Fruit fly (Drosophila melanogaster) whole organism, embryonic: ENCODE data around the gene Adh.

Source experiments
- Atf-2 ChIP-seq: fragments of 200-800 bp; sonication (Bioruptor generic); optimal IDR thresholded peaks from 2 replicates; lab custom pipeline; 2016; ENCODE audit warnings: missing biosample characterization, missing genetic modification characterization
- Atf3 ChIP-seq: fragments of 200-800 bp; sonication (Bioruptor generic); optimal IDR thresholded peaks from 3 replicates; lab custom pipeline; 2016; ENCODE audit warnings: missing biosample characterization, missing genetic modification characterization
- CG10267 ChIP-seq: fragments of 200-800 bp; sonication (Bioruptor generic); optimal IDR thresholded peaks from 2 replicates; lab custom pipeline; 2018; ENCODE audit warnings: missing biosample characterization, mild to moderate bottlenecking, missing genetic modification characterization, moderate library complexity
- CG12391 ChIP-seq: fragments of 200-800 bp; sonication (Bioruptor generic); optimal IDR thresholded peaks from 3 replicates; lab custom pipeline; 2018; ENCODE audit warnings: missing biosample characterization, mild to moderate bottlenecking, missing genetic modification characterization, moderate library complexity
- CG13424 ChIP-seq: fragments of 200-800 bp; sonication (Bioruptor generic); optimal IDR thresholded peaks from 2 replicates; lab custom pipeline; 2019; ENCODE audit warnings: missing biosample characterization, mild to moderate bottlenecking, missing genetic modification characterization, moderate library complexity
- CG14710 ChIP-seq: fragments of 200-800 bp; sonication (Bioruptor generic); optimal IDR thresholded peaks from 3 replicates; lab custom pipeline; 2019; ENCODE audit warnings: missing biosample characterization, mild to moderate bottlenecking, missing genetic modification characterization, moderate library complexity
- CG15269 ChIP-seq: fragments of 200-800 bp; sonication (Bioruptor generic); optimal IDR thresholded peaks from 2 replicates; lab custom pipeline; 2018; ENCODE audit warnings: missing biosample characterization, mild to moderate bottlenecking, missing genetic modification characterization, moderate library complexity
- CG15696 ChIP-seq: fragments of 200-800 bp; sonication (Bioruptor generic); optimal IDR thresholded peaks from 2 replicates; lab custom pipeline; 2019; ENCODE audit warnings: missing biosample characterization, mild to moderate bottlenecking, missing genetic modification characterization, moderate library complexity
- CG17829 ChIP-seq: fragments of 200-800 bp; optimal IDR thresholded peaks from 2 replicates; lab custom pipeline; 2019; ENCODE audit warnings: missing biosample characterization, mild to moderate bottlenecking, missing genetic modification characterization, moderate library complexity
- CG18262 ChIP-seq: fragments of 200-800 bp; optimal IDR thresholded peaks from 3 replicates; lab custom pipeline; 2019; ENCODE audit warnings: missing biosample characterization, mild to moderate bottlenecking, missing genetic modification characterization, moderate library complexity
- CG2678 ChIP-seq: fragments of 200-800 bp; sonication (Bioruptor generic); optimal IDR thresholded peaks from 3 replicates; lab custom pipeline; 2019; ENCODE audit warnings: missing biosample characterization, mild to moderate bottlenecking, missing genetic modification characterization, moderate library complexity
- CG30431 ChIP-seq: fragments of 200-800 bp; sonication (Bioruptor generic); optimal IDR thresholded peaks from 2 replicates; lab custom pipeline; 2017; ENCODE audit warnings: missing biosample characterization, missing genetic modification characterization
- CG4730 ChIP-seq: fragments of 200-800 bp; sonication (Bioruptor generic); IDR thresholded peaks from 2 replicates; pipeline ENCODE4 v1.3.6; 2022; ENCODE audit warnings: missing biosample characterization, missing genetic modification characterization
- CG7839 ChIP-seq: fragments of 200-800 bp; sonication (Bioruptor generic); optimal IDR thresholded peaks from 3 replicates; lab custom pipeline; 2018; ENCODE audit warnings: missing biosample characterization, mild to moderate bottlenecking, missing genetic modification characterization, moderate library complexity
- CG7963 ChIP-seq: fragments of 200-800 bp; sonication (Bioruptor generic); IDR thresholded peaks from 3 replicates; pipeline ENCODE4 v1.3.6; 2022; ENCODE audit warnings: missing biosample characterization, missing genetic modification characterization; ENCODE audit not compliant: partially characterized antibody
- CG8388 ChIP-seq: fragments of 200-800 bp; sonication (Bioruptor generic); optimal IDR thresholded peaks from 2 replicates; lab custom pipeline; 2019; ENCODE audit warnings: missing biosample characterization, mild to moderate bottlenecking, missing genetic modification characterization, moderate library complexity
- CG8924 ChIP-seq: fragments of 200-800 bp; optimal IDR thresholded peaks from 3 replicates; lab custom pipeline; 2019; ENCODE audit warnings: missing biosample characterization, mild to moderate bottlenecking, missing genetic modification characterization, moderate library complexity
- CG9727 ChIP-seq: fragments of 200-800 bp; sonication (Bioruptor generic); optimal IDR thresholded peaks from 3 replicates; lab custom pipeline; 2017; ENCODE audit warnings: missing biosample characterization, mild to moderate bottlenecking, missing genetic modification characterization
- CoRest ChIP-seq: fragments of 200-800 bp; sonication (Bioruptor generic); optimal IDR thresholded peaks from 3 replicates; lab custom pipeline; 2018; ENCODE audit warnings: missing biosample characterization, mild to moderate bottlenecking, missing genetic modification characterization, moderate library complexity
- D19A ChIP-seq: fragments of 200-800 bp; optimal IDR thresholded peaks from 3 replicates; lab custom pipeline; 2019; ENCODE audit warnings: missing biosample characterization, mild to moderate bottlenecking, missing genetic modification characterization, moderate library complexity
- Dad ChIP-seq: fragments of 200-800 bp; sonication (Bioruptor generic); optimal IDR thresholded peaks from 3 replicates; lab custom pipeline; 2016; ENCODE audit warnings: missing biosample characterization, missing genetic modification characterization
- Dp ChIP-seq: fragments of 200-800 bp; sonication (Bioruptor generic); optimal IDR thresholded peaks from 2 replicates; lab custom pipeline; 2018; ENCODE audit warnings: missing biosample characterization, mild to moderate bottlenecking, missing genetic modification characterization, moderate library complexity
- Hmr ChIP-seq: fragments of 200-800 bp; sonication (Bioruptor generic); optimal IDR thresholded peaks from 3 replicates; lab custom pipeline; 2017; ENCODE audit warnings: mild to moderate bottlenecking, missing biosample characterization, missing genetic modification reagents, missing genetic modification characterization
- Hr3 ChIP-seq: fragments of 200-800 bp; sonication (Bioruptor generic); optimal IDR thresholded peaks from 3 replicates; lab custom pipeline; 2016; ENCODE audit warnings: missing biosample characterization, missing genetic modification characterization
- Lpt ChIP-seq: fragments of >200 bp; optimal IDR thresholded peaks from 2 replicates; lab custom pipeline; 2018; ENCODE audit warnings: missing biosample characterization, missing genetic modification characterization
- Meics ChIP-seq: fragments of 200-800 bp; sonication (Bioruptor generic); optimal IDR thresholded peaks from 2 replicates; lab custom pipeline; 2017; ENCODE audit warnings: missing biosample characterization, mild to moderate bottlenecking, missing genetic modification characterization
- Sox100B ChIP-seq: fragments of 200-800 bp; sonication (Bioruptor generic); optimal IDR thresholded peaks from 3 replicates; lab custom pipeline; 2018; ENCODE audit warnings: missing biosample characterization, mild to moderate bottlenecking, missing genetic modification characterization
- Sox102F ChIP-seq: fragments of 200-800 bp; sonication (Bioruptor generic); optimal IDR thresholded peaks from 2 replicates; lab custom pipeline; 2018; ENCODE audit warnings: missing biosample characterization, mild to moderate bottlenecking, missing genetic modification characterization, moderate library complexity
- Ssrp ChIP-seq: fragments of 200-800 bp; sonication (Bioruptor generic); optimal IDR thresholded peaks from 2 replicates; lab custom pipeline; 2018; ENCODE audit warnings: missing biosample characterization, mild to moderate bottlenecking, missing genetic modification characterization, moderate library complexity
- Xbp1 ChIP-seq: fragments of 200-800 bp; sonication (Bioruptor generic); optimal IDR thresholded peaks from 3 replicates; lab custom pipeline; 2016; ENCODE audit warnings: missing biosample characterization, mild to moderate bottlenecking, missing genetic modification characterization
- bsh ChIP-seq, 2 experiments: fragments of 200-800 bp; sonication (Bioruptor generic); optimal IDR thresholded peaks; 2 replicates each; lab custom pipeline; 2017 to 2018; ENCODE audit warnings: mild to moderate bottlenecking in 2 of 2, missing biosample characterization in 2 of 2, missing genetic modification characterization in 2 of 2, moderate library complexity in 1 of 2
- dmrt99B ChIP-seq: fragments of 200-800 bp; sonication (Bioruptor generic); optimal IDR thresholded peaks from 2 replicates; lab custom pipeline; 2018; ENCODE audit warnings: missing biosample characterization, mild to moderate bottlenecking, missing genetic modification characterization, moderate library complexity
- dysf ChIP-seq: fragments of 200-800 bp; sonication (Bioruptor generic); IDR thresholded peaks from 3 replicates; pipeline ENCODE4 v1.3.6; 2022; ENCODE audit warnings: missing biosample characterization, missing genetic modification characterization
- gem ChIP-seq: fragments of 200-800 bp; sonication (Bioruptor generic); optimal IDR thresholded peaks from 2 replicates; lab custom pipeline; 2019; ENCODE audit warnings: missing biosample characterization, mild to moderate bottlenecking, missing genetic modification characterization, moderate library complexity
- hkb ChIP-seq, 2 experiments: fragments of 200-800 bp in 1 of 2; fragments of >200 bp in 1 of 2; sonication (Bioruptor generic) in 1 of 2; IDR thresholded peaks in 1 of 2; optimal IDR thresholded peaks in 1 of 2; 2 replicates each; pipeline versions ENCODE4 v1.3.6 to Lab custom; 2017 to 2022; ENCODE audit warnings: missing biosample characterization in 1 of 2, missing genetic modification characterization in 1 of 2
- lbe ChIP-seq: fragments of 200-800 bp; sonication (Bioruptor generic); optimal IDR thresholded peaks from 2 replicates; lab custom pipeline; 2016; ENCODE audit warnings: missing biosample characterization, mild to moderate bottlenecking, missing genetic modification characterization
- oc ChIP-seq: fragments of 200-800 bp; sonication (Bioruptor generic); optimal IDR thresholded peaks from 2 replicates; lab custom pipeline; 2018; ENCODE audit warnings: missing biosample characterization, mild to moderate bottlenecking, missing genetic modification characterization, moderate library complexity
- ro ChIP-seq: fragments of 200-800 bp; sonication (Bioruptor generic); IDR thresholded peaks from 2 replicates; pipeline ENCODE4 v1.3.6; 2022; ENCODE audit warnings: missing biosample characterization, missing genetic modification characterization
- sd ChIP-seq: fragments of 200-800 bp; sonication (Bioruptor generic); optimal IDR thresholded peaks from 3 replicates; lab custom pipeline; 2018; ENCODE audit warnings: missing biosample characterization, mild to moderate bottlenecking, missing genetic modification characterization, moderate library complexity
- sens ChIP-seq: fragments of 200-800 bp; sonication (Bioruptor generic); peaks from one replicate; lab custom pipeline; 2016; ENCODE audit warnings: missing biosample characterization, missing genetic modification characterization
- seq ChIP-seq: fragments of 200-800 bp; sonication (Bioruptor generic); IDR thresholded peaks from 2 replicates; pipeline ENCODE4 v1.3.6; 2022; ENCODE audit warnings: missing biosample characterization, missing genetic modification characterization
- stc ChIP-seq: fragments of 200-800 bp; sonication (Bioruptor generic); IDR thresholded peaks from 2 replicates; pipeline ENCODE4 v1.3.6; 2022; ENCODE audit warnings: missing biosample characterization, missing genetic modification characterization
- usp ChIP-seq: fragments of >200 bp; optimal IDR thresholded peaks from 2 replicates; lab custom pipeline; 2017; ENCODE audit warnings: missing biosample characterization, missing genetic modification characterization
- zf30C ChIP-seq: fragments of 200-800 bp; sonication (Bioruptor generic); optimal IDR thresholded peaks from 3 replicates; lab custom pipeline; 2018; ENCODE audit warnings: missing biosample characterization, mild to moderate bottlenecking, missing genetic modification characterization

The Adh gene

dm6 chr2L:14580693-14581572, 34.4 kb upstream of the Adh start (continued):
- no peak for TF ChIP-seq ro (GFP tag; lab: Robert Waterston, UW)
- no peak for TF ChIP-seq dmrt99B (tag; lab: Kevin White, UChicago)
- TF ChIP-seq Dad, result no peak
- TF ChIP-seq, all 482 proteins: peak for 30

dm6 chr2L:14586714-14587481, 28.5 kb upstream of the Adh start:
- TF ChIP-seq CG7963 (GFP tag; lab: Robert Waterston, UW), result no peak
- TF ChIP-seq Sox100B (GFP tag; lab: Kevin White, UChicago), result peak; percentile 10
- TF ChIP-seq CG8924 (tag; lab: Kevin White, UChicago), result peak; percentile 22
- no peak for TF ChIP-seq CG4730 (GFP tag; lab: Robert Waterston, UW)
- peak; percentile 25 for TF ChIP-seq CG15269
- peak; percentile 1 for TF ChIP-seq CG17829 (tag; lab: Kevin White, UChicago)
- peak; percentile 25 for TF ChIP-seq Meics
- TF ChIP-seq CG10267 (tag; lab: Kevin White, UChicago), result peak; percentile 23
- no peak for TF ChIP-seq CG30431 (GFP tag; lab: Kevin White, UChicago)
- TF ChIP-seq Hmr (GFP tag; lab: Kevin White, UChicago), result peak; percentile 8
- no peak for TF ChIP-seq usp
- no peak for TF ChIP-seq stc (GFP tag; lab: Robert Waterston, UW)
- TF ChIP-seq CG9727 (GFP tag; lab: Kevin White, UChicago), result peak; percentile 61
- peak; percentile 0 to 29 for TF ChIP-seq bsh (GFP tag; optimal IDR thresholded peaks at IDR 0.05; lab: Kevin White, UChicago)
- TF ChIP-seq Atf-2 (GFP tag; lab: Kevin White, UChicago), result no peak
- TF ChIP-seq D19A (tag; lab: Kevin White, UChicago), result peak; percentile 37
- TF ChIP-seq Sox102F (GFP tag; lab: Kevin White, UChicago), result peak; percentile 4
- TF ChIP-seq CG14710 (tag; lab: Kevin White, UChicago), result peak; percentile 26
- TF ChIP-seq lbe, result no peak
- TF ChIP-seq zf30C, result peak; percentile 55
- no peak for TF ChIP-seq hkb (optimal IDR thresholded peaks at IDR 0.05; lab: Kevin White, UChicago)
- peak; percentile 30; the same call in 1 of the 2 replicates for TF ChIP-seq hkb (GFP tag; IDR thresholded peaks at IDR 0.05; lab: Robert Waterston, UW)
- TF ChIP-seq gem (tag; lab: Kevin White, UChicago), result peak; percentile 66
- peak; percentile 32 for TF ChIP-seq CG8388 (GFP tag; lab: Kevin White, UChicago)
- peak; percentile 13 for TF ChIP-seq Hr3 (GFP tag; lab: Kevin White, UChicago)
- peak; percentile 7 for TF ChIP-seq CG13424
- TF ChIP-seq CG15696 (tag; lab: Kevin White, UChicago), result peak; percentile 59
- TF ChIP-seq sens (GFP tag; lab: Kevin White, UChicago), result peak; percentile 62
- no peak for TF ChIP-seq Dp (GFP tag; lab: Kevin White, UChicago)
- TF ChIP-seq dysf (GFP tag; lab: Robert Waterston, UW), result peak; percentile 35; the same call in 1 of the 3 replicates
- peak; percentile 17 for TF ChIP-seq Ssrp
- peak; percentile 6 for TF ChIP-seq oc (tag; lab: Kevin White, UChicago)
- TF ChIP-seq CG2678 (tag; lab: Kevin White, UChicago), result peak; percentile 45
- peak; percentile 36 for TF ChIP-seq CG12391
- no peak for TF ChIP-seq Lpt
- TF ChIP-seq sd (tag; lab: Kevin White, UChicago), result no peak
- peak; percentile 9 for TF ChIP-seq Xbp1 (GFP tag; lab: Kevin White, UChicago)
- TF ChIP-seq seq (GFP tag; lab: Robert Waterston, UW), result no peak
- peak; percentile 40 for TF ChIP-seq CG7839
- peak; percentile 43 for TF ChIP-seq CG18262 (tag; lab: Kevin White, UChicago)
- peak; percentile 23 for TF ChIP-seq CoRest (tag; lab: Kevin White, UChicago)
- no peak for TF ChIP-seq Atf3 (GFP tag; lab: Kevin White, UChicago)
